Fruit fly (Drosophila melanogaster) whole organism, embryonic: ENCODE data around the gene Gk1.

ENCODE experiments used
- Ada2b ChIP-seq: fragments of 200-800 bp; sonication (Bioruptor generic); IDR thresholded peaks from 2 replicates; pipeline ENCODE4 v1.3.6; 2022; ENCODE audit warnings: missing biosample characterization, missing genetic modification characterization
- CG10431 ChIP-seq: fragments of 200-800 bp; sonication (Bioruptor generic); optimal IDR thresholded peaks from 3 replicates; lab custom pipeline; 2018; ENCODE audit warnings: missing biosample characterization, mild to moderate bottlenecking, missing genetic modification characterization
- CG10959 ChIP-seq: fragments of 200-800 bp; sonication (Bioruptor generic); IDR thresholded peaks from 2 replicates; pipeline ENCODE4 v1.3.6; 2022; ENCODE audit warnings: missing biosample characterization, missing genetic modification characterization
- CG12219 ChIP-seq: fragments of 200-800 bp; sonication (Bioruptor generic); optimal IDR thresholded peaks from 3 replicates; lab custom pipeline; 2018; ENCODE audit warnings: missing biosample characterization, mild to moderate bottlenecking, missing genetic modification characterization
- CG12942 ChIP-seq: fragments of 200-800 bp; sonication (Bioruptor generic); optimal IDR thresholded peaks from 3 replicates; lab custom pipeline; 2016; ENCODE audit warnings: missing biosample characterization, missing genetic modification characterization
- CG17359 ChIP-seq: fragments of 200-800 bp; sonication (Bioruptor generic); optimal IDR thresholded peaks from 3 replicates; lab custom pipeline; 2018; ENCODE audit warnings: missing biosample characterization, mild to moderate bottlenecking, missing genetic modification characterization, moderate library complexity
- CG18619 ChIP-seq: fragments of 200-800 bp; sonication (Bioruptor generic); optimal IDR thresholded peaks from 3 replicates; lab custom pipeline; 2017; ENCODE audit warnings: missing biosample characterization, mild to moderate bottlenecking, missing genetic modification characterization
- CG3065 ChIP-seq: fragments of 200-800 bp; sonication (Bioruptor generic); optimal IDR thresholded peaks from 2 replicates; lab custom pipeline; 2016; ENCODE audit warnings: missing biosample characterization, missing genetic modification characterization
- CG34224 ChIP-seq: fragments of 200-800 bp; sonication (Bioruptor generic); IDR thresholded peaks from 3 replicates; pipeline ENCODE4 v1.3.6; 2022; ENCODE audit warnings: missing biosample characterization, missing genetic modification characterization; ENCODE audit not compliant: partially characterized antibody
- CG3838 ChIP-seq: fragments of 200-800 bp; sonication (Bioruptor generic); optimal IDR thresholded peaks from 3 replicates; lab custom pipeline; 2016; ENCODE audit warnings: missing biosample characterization, missing genetic modification characterization
- CG4730 ChIP-seq: fragments of 200-800 bp; sonication (Bioruptor generic); IDR thresholded peaks from 2 replicates; pipeline ENCODE4 v1.3.6; 2022; ENCODE audit warnings: missing biosample characterization, missing genetic modification characterization
- CG5245 ChIP-seq: fragments of 200-800 bp; sonication (Bioruptor generic); optimal IDR thresholded peaks from 3 replicates; lab custom pipeline; 2016; ENCODE audit warnings: missing biosample characterization, missing genetic modification characterization
- CG6765 ChIP-seq: fragments of 200-800 bp; sonication (Bioruptor generic); optimal IDR thresholded peaks from 3 replicates; lab custom pipeline; 2017; ENCODE audit warnings: missing biosample characterization, mild to moderate bottlenecking, missing genetic modification characterization
- CG8359 ChIP-seq: fragments of 200-800 bp; sonication (Bioruptor generic); optimal IDR thresholded peaks from 2 replicates; lab custom pipeline; 2017; ENCODE audit warnings: missing biosample characterization, mild to moderate bottlenecking, missing genetic modification characterization, borderline replicate concordance
- CG9437 ChIP-seq: fragments of 200-800 bp; sonication (Bioruptor generic); optimal IDR thresholded peaks from 2 replicates; lab custom pipeline; 2018; ENCODE audit warnings: missing biosample characterization, mild to moderate bottlenecking, missing genetic modification characterization
- ERR ChIP-seq: fragments of 200-800 bp; sonication (Bioruptor generic); optimal IDR thresholded peaks from 2 replicates; lab custom pipeline; 2016; ENCODE audit warnings: missing biosample characterization, missing genetic modification characterization
- Elba2 ChIP-seq: fragments of 200-800 bp; sonication (Bioruptor generic); optimal IDR thresholded peaks from 3 replicates; lab custom pipeline; 2016; ENCODE audit warnings: missing biosample characterization, missing genetic modification characterization
- Fer2 ChIP-seq: fragments of 200-800 bp; sonication (Bioruptor generic); optimal IDR thresholded peaks from 2 replicates; lab custom pipeline; 2018; ENCODE audit warnings: missing biosample characterization, mild to moderate bottlenecking, missing genetic modification characterization, moderate library complexity
- Hmx ChIP-seq: fragments of 200-800 bp; sonication (Bioruptor generic); optimal IDR thresholded peaks from 2 replicates; lab custom pipeline; 2016; ENCODE audit warnings: missing biosample characterization, missing genetic modification characterization
- Mrtf ChIP-seq: fragments of 200-800 bp; sonication (Bioruptor generic); IDR thresholded peaks from 3 replicates; pipeline ENCODE4 v1.3.6; 2022; ENCODE audit warnings: missing biosample characterization, missing genetic modification characterization
- Oaz ChIP-seq: fragments of 200-800 bp; sonication (Bioruptor generic); IDR thresholded peaks from 2 replicates; pipeline ENCODE4 v1.3.6; 2022; ENCODE audit warnings: missing biosample characterization, missing genetic modification characterization
- Pdp1 ChIP-seq, 2 experiments: fragments of 200-800 bp; sonication (Bioruptor generic); optimal IDR thresholded peaks; 3 replicates each; lab custom pipeline; 2016; ENCODE audit warnings: missing biosample characterization in 2 of 2, missing genetic modification characterization in 2 of 2, mild to moderate bottlenecking in 1 of 2, moderate library complexity in 1 of 2
- Rfx ChIP-seq: fragments of 200-800 bp; sonication (Bioruptor generic); IDR thresholded peaks from 2 replicates; pipeline ENCODE4 v1.3.6; 2022; ENCODE audit warnings: missing biosample characterization, missing genetic modification characterization
- Rx ChIP-seq: fragments of 200-800 bp; sonication (Bioruptor generic); IDR thresholded peaks from 2 replicates; pipeline ENCODE4 v1.3.6; 2022; ENCODE audit warnings: missing biosample characterization, missing genetic modification characterization
- Scr ChIP-seq: fragments of 200-800 bp; sonication (Bioruptor generic); IDR thresholded peaks from 2 replicates; pipeline ENCODE4 v1.3.6; 2022; ENCODE audit warnings: missing biosample characterization, missing genetic modification characterization; ENCODE audit not compliant: partially characterized antibody
- Ssrp ChIP-seq: fragments of 200-800 bp; sonication (Bioruptor generic); optimal IDR thresholded peaks from 2 replicates; lab custom pipeline; 2018; ENCODE audit warnings: missing biosample characterization, mild to moderate bottlenecking, missing genetic modification characterization, moderate library complexity
- Xrp1 ChIP-seq: fragments of 200-800 bp; sonication (Bioruptor generic); IDR thresholded peaks from 2 replicates; pipeline ENCODE4 v1.3.6; 2022; ENCODE audit warnings: missing biosample characterization, missing genetic modification characterization
- ac ChIP-seq: fragments of 200-800 bp; sonication (Bioruptor generic); optimal IDR thresholded peaks from 3 replicates; lab custom pipeline; 2017; ENCODE audit warnings: missing biosample characterization, mild to moderate bottlenecking, missing genetic modification characterization
- ash1 ChIP-seq: fragments of 200-800 bp; sonication (Bioruptor generic); optimal IDR thresholded peaks from 2 replicates; lab custom pipeline; 2018; ENCODE audit warnings: missing biosample characterization, mild to moderate bottlenecking, missing genetic modification characterization
- cad ChIP-seq: fragments of >200 bp; optimal IDR thresholded peaks from 2 replicates; lab custom pipeline; 2017; ENCODE audit warnings: missing biosample characterization, missing genetic modification characterization
- da ChIP-seq: fragments of 200-800 bp; sonication (Bioruptor generic); optimal IDR thresholded peaks from 2 replicates; lab custom pipeline; 2016; ENCODE audit warnings: missing biosample characterization, missing genetic modification characterization
- dm ChIP-seq: fragments of 200-800 bp; sonication (Bioruptor generic); optimal IDR thresholded peaks from 3 replicates; lab custom pipeline; 2016; ENCODE audit warnings: missing biosample characterization, missing genetic modification characterization
- dmrt11E ChIP-seq: fragments of 200-800 bp; sonication (Bioruptor generic); optimal IDR thresholded peaks from 3 replicates; lab custom pipeline; 2018; ENCODE audit warnings: missing biosample characterization, mild to moderate bottlenecking, missing genetic modification characterization, moderate library complexity
- dpn ChIP-seq, 2 experiments: fragments of 200-800 bp; sonication (Bioruptor generic); optimal IDR thresholded peaks; 3 replicates each; lab custom pipeline; 2016; ENCODE audit warnings: missing biosample characterization in 2 of 2, missing genetic modification characterization in 2 of 2
- gt ChIP-seq: fragments of 200-800 bp; sonication (Bioruptor generic); IDR thresholded peaks from 2 replicates; pipeline ENCODE4 v1.3.6; 2022; ENCODE audit warnings: missing biosample characterization, missing genetic modification characterization
- hbn ChIP-seq: fragments of 200-800 bp; sonication (Bioruptor generic); IDR thresholded peaks from 2 replicates; pipeline ENCODE4 v1.3.6; 2022; ENCODE audit warnings: missing biosample characterization, missing genetic modification characterization; ENCODE audit not compliant: partially characterized antibody
- her ChIP-seq: fragments of 200-800 bp; sonication (Bioruptor generic); optimal IDR thresholded peaks from 2 replicates; lab custom pipeline; 2016; ENCODE audit warnings: missing biosample characterization, missing genetic modification characterization
- kay ChIP-seq: fragments of 200-800 bp; sonication (Bioruptor generic); optimal IDR thresholded peaks from 2 replicates; lab custom pipeline; 2016; ENCODE audit warnings: missing biosample characterization, missing genetic modification characterization
- lab ChIP-seq: fragments of 200-800 bp; sonication (Bioruptor generic); optimal IDR thresholded peaks from 3 replicates; lab custom pipeline; 2017; ENCODE audit warnings: missing biosample characterization, missing genetic modification characterization, mild to moderate bottlenecking, moderate library complexity, missing genetic modification reagents
- lbe ChIP-seq: fragments of 200-800 bp; sonication (Bioruptor generic); optimal IDR thresholded peaks from 2 replicates; lab custom pipeline; 2016; ENCODE audit warnings: missing biosample characterization, mild to moderate bottlenecking, missing genetic modification characterization
- lov ChIP-seq, 2 experiments: fragments of 200-800 bp in 1 of 2; fragments of >200 bp in 1 of 2; sonication (Bioruptor generic) in 1 of 2; IDR thresholded peaks in 1 of 2; optimal IDR thresholded peaks in 1 of 2; 2 replicates in 1 of 2; 3 replicates in 1 of 2; pipeline versions ENCODE4 v1.3.6 to Lab custom; 2017 to 2022; ENCODE audit warnings: missing biosample characterization in 1 of 2, missing genetic modification characterization in 1 of 2
- nmo ChIP-seq: fragments of 200-800 bp; sonication (Bioruptor generic); optimal IDR thresholded peaks from 2 replicates; lab custom pipeline; 2018; ENCODE audit warnings: missing biosample characterization, mild to moderate bottlenecking, missing genetic modification characterization, moderate library complexity
- pan ChIP-seq, 4 experiments: fragments of >200 bp in 3 of 4; fragments of 200-800 bp in 1 of 4; sonication (Bioruptor generic) in 1 of 4; optimal IDR thresholded peaks in 3 of 4; IDR thresholded peaks in 1 of 4; 2 replicates each; pipeline versions ENCODE4 v1.3.6 to Lab custom; 2017 to 2022; ENCODE audit warnings: missing biosample characterization in 2 of 4, missing genetic modification characterization in 2 of 4, mixed read lengths in 1 of 4
- pros ChIP-seq: fragments of 200-800 bp; sonication (Bioruptor generic); optimal IDR thresholded peaks from 3 replicates; lab custom pipeline; 2019; ENCODE audit warnings: missing biosample characterization, mild to moderate bottlenecking, missing genetic modification characterization, moderate library complexity
- pzg ChIP-seq: fragments of 200-800 bp; sonication (Bioruptor generic); optimal IDR thresholded peaks from 3 replicates; lab custom pipeline; 2018; ENCODE audit warnings: missing biosample characterization, mild to moderate bottlenecking, missing genetic modification characterization, moderate library complexity
- slou ChIP-seq: fragments of 200-800 bp; sonication (Bioruptor generic); optimal IDR thresholded peaks from 3 replicates; lab custom pipeline; 2016; ENCODE audit warnings: missing biosample characterization, missing genetic modification characterization
- wdn ChIP-seq: fragments of 200-800 bp; sonication (Bioruptor generic); IDR thresholded peaks from 2 replicates; pipeline ENCODE4 v1.3.6; 2022; ENCODE audit warnings: missing biosample characterization, missing genetic modification characterization
- zen ChIP-seq: fragments of 200-800 bp; sonication (Bioruptor generic); optimal IDR thresholded peaks from 3 replicates; lab custom pipeline; 2018; ENCODE audit warnings: missing biosample characterization, mild to moderate bottlenecking, missing genetic modification characterization, moderate library complexity
- zen2 ChIP-seq: fragments of 200-800 bp; sonication (Bioruptor generic); IDR thresholded peaks from 3 replicates; pipeline ENCODE4 v1.3.6; 2022; ENCODE audit warnings: missing biosample characterization, missing genetic modification characterization; ENCODE audit not compliant: partially characterized antibody

Gene Gk1

DNA sequence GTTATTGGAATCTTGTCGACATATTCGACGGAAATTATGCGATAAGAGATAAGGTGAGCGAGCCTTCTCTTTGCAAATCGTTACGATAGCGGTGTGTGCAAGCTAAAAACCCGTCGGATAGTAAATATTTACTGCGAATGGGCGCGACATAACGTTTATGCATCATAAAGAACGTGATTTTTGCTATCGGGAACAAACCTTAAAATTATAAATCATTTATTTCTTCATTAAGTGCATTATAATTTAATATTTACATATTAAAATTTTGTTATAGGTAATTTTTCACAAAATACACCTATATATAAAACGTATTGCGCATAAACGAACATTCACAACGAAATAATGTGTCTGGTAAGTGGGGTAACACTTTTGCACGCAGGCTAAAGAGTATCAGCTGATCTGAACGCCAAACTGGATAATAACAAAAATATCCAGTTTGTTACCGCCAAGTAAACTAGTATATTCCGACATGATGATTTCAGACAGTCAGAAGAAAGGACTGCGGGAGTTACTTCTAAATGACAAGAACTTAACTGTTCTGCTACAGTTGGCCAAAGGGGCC lies at the start of gene Gk1, which contains the start of gene CG13876:
Gk1 (minus strand) TSS at position 122 of the 562 bp plus-strand sequence.
CG13876 (plus strand) TSS at position 412 of the 562 bp plus-strand sequence.
- TF ChIP-seq Ssrp: peak; percentile 94
- TF ChIP-seq CG18619 (GFP tag; lab: Kevin White, UChicago): peak; percentile 94
- no peak for TF ChIP-seq ash1 (GFP tag; lab: Kevin White, UChicago)
- TF ChIP-seq CG9437: peak; percentile 93
- TF ChIP-seq CG5245: peak; percentile 81
- peak; percentile 93 for TF ChIP-seq lbe (GFP tag; lab: Kevin White, UChicago)
- peak; percentile 56 for TF ChIP-seq pzg (GFP tag; lab: Kevin White, UChicago)
- TF ChIP-seq CG17359: peak; percentile 96
- TF ChIP-seq CG8359 (GFP tag; lab: Kevin White, UChicago): peak; percentile 82
- TF ChIP-seq nmo (GFP tag; lab: Kevin White, UChicago): peak; percentile 97
- peak; percentile 72 for TF ChIP-seq slou (GFP tag; lab: Kevin White, UChicago)
- no peak for TF ChIP-seq Scr
- TF ChIP-seq lab (GFP tag; lab: Kevin White, UChicago): no peak
- TF ChIP-seq Hmx (GFP tag; lab: Kevin White, UChicago): no peak
- TF ChIP-seq zen2: no peak
- TF ChIP-seq dpn (GFP tag; optimal IDR thresholded peaks at IDR 0.05; lab: Kevin White, UChicago): peak; percentile 68 to 91
- TF ChIP-seq da (GFP tag; lab: Kevin White, UChicago): no peak
- TF ChIP-seq CG6765 (GFP tag; lab: Kevin White, UChicago): peak; percentile 94
- TF ChIP-seq Mrtf (GFP tag; lab: Robert Waterston, UW): peak; percentile 85; the same call in 2 of the 3 replicates
- TF ChIP-seq pan (optimal IDR thresholded peaks at IDR 0.05; lab: Kevin White, UChicago): no peak
- peak in 1 of 2 experiments; percentile 96 for TF ChIP-seq pan (GFP tag; optimal IDR thresholded peaks at IDR 0.05 in 1 of 2, IDR thresholded peaks at IDR 0.05 in 1 of 2)
- peak; percentile 95 for TF ChIP-seq Rfx
- TF ChIP-seq gt (GFP tag; lab: Robert Waterston, UW): peak; percentile 71
- peak; percentile 95 for TF ChIP-seq Fer2
- peak; percentile 68 for TF ChIP-seq CG3838
- TF ChIP-seq Pdp1 (GFP tag; optimal IDR thresholded peaks at IDR 0.05; lab: Kevin White, UChicago): peak; percentile 48 to 81
- peak; percentile 58 for TF ChIP-seq Elba2 (GFP tag; lab: Kevin White, UChicago)
- TF ChIP-seq CG10959: peak; percentile 81
- TF ChIP-seq zen (tag; lab: Kevin White, UChicago): peak; percentile 97
- peak; percentile 67 for TF ChIP-seq pros (GFP tag; lab: Kevin White, UChicago)
- peak; percentile 86 for TF ChIP-seq kay
- no peak for TF ChIP-seq lov (optimal IDR thresholded peaks at IDR 0.05; lab: Kevin White, UChicago)
- TF ChIP-seq lov (GFP tag; IDR thresholded peaks at IDR 0.05; lab: Robert Waterston, UW): peak; percentile 91
- TF ChIP-seq CG4730 (GFP tag; lab: Robert Waterston, UW): peak; percentile 85
- TF ChIP-seq CG12942 (GFP tag; lab: Kevin White, UChicago): peak; percentile 91
- no peak for TF ChIP-seq cad
- TF ChIP-seq Oaz (GFP tag; lab: Robert Waterston, UW): peak; percentile 91
- TF ChIP-seq dm (GFP tag; lab: Kevin White, UChicago): no peak
- TF ChIP-seq CG3065: peak; percentile 74
- peak; percentile 91 for TF ChIP-seq CG12219 (GFP tag; lab: Kevin White, UChicago)
- TF ChIP-seq CG34224 (GFP tag; lab: Robert Waterston, UW): no peak
- TF ChIP-seq dmrt11E: peak; percentile 96
- peak; percentile 94 for TF ChIP-seq wdn (GFP tag; lab: Robert Waterston, UW)
- peak; percentile 94 for TF ChIP-seq Ada2b (GFP tag; lab: Robert Waterston, UW)
- no peak for TF ChIP-seq hbn (GFP tag; lab: Robert Waterston, UW)
- TF ChIP-seq ac (GFP tag; lab: Kevin White, UChicago): peak; percentile 76
- no peak for TF ChIP-seq ERR (GFP tag; lab: Kevin White, UChicago)
- peak; percentile 47 for TF ChIP-seq her
- peak; percentile 86 for TF ChIP-seq Rx (GFP tag; lab: Robert Waterston, UW)
- peak; percentile 97 for TF ChIP-seq Xrp1 (GFP tag; lab: Robert Waterston, UW)
- TF ChIP-seq CG10431 (GFP tag; lab: Kevin White, UChicago): peak; percentile 86
